Worm (Caenorhabditis elegans) whole organism, L4 larva: ENCODE results near the gene F13C5.2.

Experiments
- F10B5.3 ChIP-seq: sonication (generic microtip); optimal IDR thresholded peaks from 2 replicates; lab custom pipeline; 2016; ENCODE audit warnings: mild to moderate bottlenecking, missing genetic modification characterization, missing compliant biosample characterization
- F37D6.2 ChIP-seq: sonication (generic microtip); optimal IDR thresholded peaks from 2 replicates; lab custom pipeline; 2016; ENCODE audit warnings: mild to moderate bottlenecking, missing genetic modification characterization, missing compliant biosample characterization
- F49E8.2 ChIP-seq: sonication (generic microtip); optimal IDR thresholded peaks from 2 replicates; lab custom pipeline; 2016; ENCODE audit warnings: missing compliant biosample characterization, mild to moderate bottlenecking, missing genetic modification characterization, borderline replicate concordance
- ZK546.5 ChIP-seq, 2 experiments: sonication (generic microtip); optimal IDR thresholded peaks; 2 replicates each; lab custom pipeline; 2017; ENCODE audit warnings: missing biosample characterization in 2 of 2, missing genetic modification characterization in 2 of 2
- aha-1 ChIP-seq: fragments of 150-350 bp; peaks from one replicate; lab custom pipeline; 2014; ENCODE audit warnings: missing biosample characterization, missing genetic modification characterization
- aly-2 ChIP-seq: sonication (generic microtip); optimal IDR thresholded peaks from 2 replicates; lab custom pipeline; 2018; ENCODE audit warnings: missing biosample characterization, missing genetic modification characterization
- ceh-20 ChIP-seq: fragments of 200-800 bp; sonication (Bioruptor generic); IDR thresholded peaks from 2 replicates; pipeline ENCODE4 v1.3.6; 2022; ENCODE audit warnings: missing genetic modification reagents, missing genetic modification characterization, missing compliant biosample characterization
- ceh-44 ChIP-seq: fragments of 200-800 bp; sonication (Bioruptor generic); IDR thresholded peaks from 2 replicates; pipeline ENCODE4 v1.3.6; 2022; ENCODE audit warnings: missing genetic modification reagents, missing genetic modification characterization, missing compliant biosample characterization
- ceh-82 ChIP-seq: sonication (generic microtip); optimal IDR thresholded peaks from 2 replicates; lab custom pipeline; 2017; ENCODE audit warnings: missing biosample characterization, missing genetic modification characterization
- ctbp-1 ChIP-seq: fragments of 200-800 bp; sonication (Bioruptor generic); IDR thresholded peaks from 2 replicates; pipeline ENCODE4 v1.3.6; 2022; ENCODE audit warnings: missing genetic modification reagents, missing genetic modification characterization, missing compliant biosample characterization
- daf-19 ChIP-seq: fragments of 200-800 bp; sonication (Bioruptor generic); conservative IDR thresholded peaks from 2 replicates; pipeline ENCODE4 v1.3.6; 2022; ENCODE audit warnings: missing genetic modification characterization, missing compliant biosample characterization
- dve-1 ChIP-seq: sonication (generic microtip); optimal IDR thresholded peaks from 2 replicates; lab custom pipeline; 2017; ENCODE audit warnings: antibody characterized with exemption, mild to moderate bottlenecking, missing genetic modification characterization, missing compliant biosample characterization; ENCODE audit not compliant: insufficient read depth
- fkh-10 ChIP-seq: fragments of 150-350 bp; optimal IDR thresholded peaks from 2 replicates; lab custom pipeline; 2014; ENCODE audit warnings: missing biosample characterization, missing genetic modification reagents, missing genetic modification characterization
- fos-1 ChIP-seq: fragments of 150-350 bp; optimal IDR thresholded peaks from 2 replicates; lab custom pipeline; 2014; ENCODE audit warnings: missing biosample characterization, missing genetic modification characterization
- gei-8 ChIP-seq: fragments of 200-800 bp; sonication (Bioruptor generic); optimal IDR thresholded peaks from 2 replicates; lab custom pipeline; 2018; ENCODE audit warnings: mild to moderate bottlenecking, missing genetic modification characterization, missing compliant biosample characterization
- hmg-1.1 ChIP-seq: fragments of 200-800 bp; sonication (Bioruptor generic); IDR thresholded peaks from 2 replicates; pipeline ENCODE4 v1.3.6; 2022; ENCODE audit warnings: missing genetic modification reagents, missing genetic modification characterization, missing compliant biosample characterization
- lin-1 ChIP-seq: fragments of 200-800 bp; sonication (Bioruptor generic); IDR thresholded peaks from 2 replicates; pipeline ENCODE4 v1.3.6; 2022; ENCODE audit warnings: missing genetic modification reagents, missing genetic modification characterization, missing compliant biosample characterization
- nhr-10 ChIP-seq: fragments of 150-350 bp; optimal IDR thresholded peaks from 2 replicates; lab custom pipeline; 2014; ENCODE audit warnings: missing biosample characterization, missing genetic modification characterization
- nhr-111 ChIP-seq: fragments of 200-800 bp; sonication (Bioruptor generic); optimal IDR thresholded peaks from 2 replicates; lab custom pipeline; 2018; ENCODE audit warnings: mild to moderate bottlenecking, missing genetic modification characterization, missing compliant biosample characterization
- nhr-237 ChIP-seq: sonication (generic microtip); optimal IDR thresholded peaks from 2 replicates; lab custom pipeline; 2017; ENCODE audit warnings: missing biosample characterization, missing genetic modification characterization
- nhr-25 ChIP-seq: sonication (generic microtip); optimal IDR thresholded peaks from 2 replicates; lab custom pipeline; 2017; ENCODE audit warnings: missing genetic modification characterization, mild to moderate bottlenecking, missing compliant biosample characterization, antibody characterized with exemption, moderate library complexity, borderline replicate concordance; ENCODE audit not compliant: insufficient read depth
- nhr-28 ChIP-seq: fragments of 150-350 bp; optimal IDR thresholded peaks from 2 replicates; lab custom pipeline; 2014; ENCODE audit warnings: missing biosample characterization, missing genetic modification characterization
- nhr-41 ChIP-seq: fragments of 200-800 bp; sonication (Bioruptor generic); IDR thresholded peaks from 2 replicates; pipeline ENCODE4 v1.3.6; 2022; ENCODE audit warnings: missing genetic modification reagents, missing genetic modification characterization, missing compliant biosample characterization
- nhr-48 ChIP-seq: sonication (generic microtip); optimal IDR thresholded peaks from 2 replicates; lab custom pipeline; 2016; ENCODE audit warnings: mild to moderate bottlenecking, missing genetic modification characterization, missing compliant biosample characterization
- nhr-6 ChIP-seq: fragments of 150-350 bp; optimal IDR thresholded peaks from 2 replicates; lab custom pipeline; 2014; ENCODE audit warnings: missing biosample characterization, missing genetic modification characterization
- pha-4 ChIP-seq, 2 experiments: fragments of 150-350 bp in 1 of 2; fragments of 200-800 bp in 1 of 2; sonication (Bioruptor generic) in 1 of 2; IDR thresholded peaks in 1 of 2; optimal IDR thresholded peaks in 1 of 2; 2 replicates each; pipeline versions ENCODE4 v1.3.6 to Lab custom; 2014 to 2022; ENCODE audit warnings: missing genetic modification characterization in 2 of 2, missing genetic modification reagents in 2 of 2, missing biosample characterization in 1 of 2, missing compliant biosample characterization in 1 of 2
- spr-3 ChIP-seq: fragments of 200-800 bp; sonication (Bioruptor generic); optimal IDR thresholded peaks from 2 replicates; lab custom pipeline; 2018; ENCODE audit warnings: mild to moderate bottlenecking, missing genetic modification characterization, missing compliant biosample characterization
- tag-97 ChIP-seq: fragments of 200-800 bp; sonication (Bioruptor generic); IDR thresholded peaks from 2 replicates; pipeline ENCODE4 v1.3.6; 2022; ENCODE audit warnings: missing genetic modification characterization, missing compliant biosample characterization
- unc-62 ChIP-seq, 3 experiments: fragments of 150-350 bp in 1 of 3; sonication (generic microtip); optimal IDR thresholded peaks in 2 of 3; peaks in 1 of 3; 1 replicate in 1 of 3; 2 replicates in 2 of 3; lab custom pipeline; 2014 to 2017; ENCODE audit warnings: missing biosample characterization in 3 of 3, missing genetic modification characterization in 3 of 3, missing genetic modification reagents in 3 of 3, missing genotype in 1 of 3
- ztf-11 ChIP-seq: fragments of 150-350 bp; optimal IDR thresholded peaks from 2 replicates; lab custom pipeline; 2014; ENCODE audit warnings: missing biosample characterization, missing genetic modification characterization
- ztf-7 ChIP-seq: fragments of 150-350 bp; optimal IDR thresholded peaks from 2 replicates; lab custom pipeline; 2014; ENCODE audit warnings: missing biosample characterization, missing genetic modification characterization

F13C5.2 gene

DNA sequence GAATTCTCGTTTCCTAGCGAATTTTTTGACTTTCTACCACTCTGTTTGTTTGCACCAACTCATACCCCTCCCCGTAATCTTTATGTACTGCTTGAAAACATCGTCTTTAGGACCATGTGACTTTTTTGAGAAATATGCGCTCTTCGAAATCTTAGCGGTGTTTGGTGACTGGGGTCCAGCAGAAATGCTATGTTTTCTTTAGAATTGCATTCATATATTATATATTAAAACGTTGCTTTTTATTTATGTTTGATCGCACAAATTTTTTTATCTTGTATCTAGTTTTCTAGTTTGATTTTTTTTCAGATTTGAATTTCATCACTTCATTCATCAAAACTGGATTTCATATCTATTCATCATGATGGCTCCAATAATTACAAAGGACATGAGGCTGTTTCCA is 8.1 kb downstream of the F13C5.2 start, which contains the start of gene F13C5.1:
F13C5.1 (plus strand) TSS at position 301 of the 400 bp plus-strand sequence.
- TF ChIP-seq ctbp-1 (no peak), ceh-82 (tag; lab: Kevin White, UChicago) (no peak), dve-1 (tag; lab: Kevin White, UChicago) (no peak), ceh-44 (GFP tag; lab: Robert Waterston, UW) (no peak), lin-1 (GFP tag; lab: Robert Waterston, UW) (no peak), nhr-237 (tag; lab: Kevin White, UChicago) (no peak)
- TF ChIP-seq, all 104 proteins: peak for 0

DNA sequence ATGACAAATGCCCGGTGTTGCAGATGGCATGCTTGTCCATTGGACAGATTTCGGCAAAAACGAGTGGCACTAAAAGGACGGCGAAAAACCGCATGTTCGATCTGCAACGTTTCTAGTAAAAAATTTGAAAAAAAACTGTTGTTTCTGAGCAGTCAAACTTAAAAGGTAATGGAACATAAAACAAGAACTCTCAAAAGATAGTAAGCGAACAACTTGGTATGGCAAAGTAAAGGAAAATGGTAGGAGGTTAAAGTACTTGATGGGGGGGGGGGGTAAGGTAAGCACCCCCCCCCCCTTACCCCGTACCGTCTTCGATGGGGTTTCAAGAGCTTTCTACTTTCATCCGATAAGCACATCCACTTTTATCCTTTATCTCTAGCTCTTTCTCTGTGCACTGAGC is 14.6 kb downstream of the F13C5.2 start, which contains the start of gene F13C5.5:
F13C5.5 (minus strand) TSS at position 101 of the 400 bp plus-strand sequence.
- no peak for TF ChIP-seq nhr-10 (tag; lab: Kevin White, UChicago)
- TF ChIP-seq F49E8.2 (tag; lab: Kevin White, UChicago), result no peak
- no peak for TF ChIP-seq pha-4 (GFP tag; IDR thresholded peaks at IDR 0.05; lab: Robert Waterston, UW)
- no peak for TF ChIP-seq pha-4 (tag; optimal IDR thresholded peaks at IDR 0.05; lab: Kevin White, UChicago)
- TF ChIP-seq nhr-25, result no peak
- no peak for TF ChIP-seq F10B5.3 (tag; lab: Kevin White, UChicago)
- TF ChIP-seq nhr-6 (tag; lab: Kevin White, UChicago), result no peak
- no peak for TF ChIP-seq unc-62 (GFP tag; optimal IDR thresholded peaks at IDR 0.05 in 1 of 2; lab: Kevin White, UChicago)
- no peak for TF ChIP-seq unc-62 (tag; optimal IDR thresholded peaks at IDR 0.05; lab: Kevin White, UChicago)
- TF ChIP-seq hmg-1.1, result no peak
- TF ChIP-seq gei-8 (GFP tag; lab: Kevin White, UChicago), result no peak
- no peak for TF ChIP-seq tag-97 (GFP tag; lab: Robert Waterston, UW)
- no peak for TF ChIP-seq aly-2 (tag; lab: Kevin White, UChicago)
- no peak for TF ChIP-seq F37D6.2 (tag; lab: Kevin White, UChicago)
- no peak for TF ChIP-seq nhr-41
- no peak for TF ChIP-seq fos-1 (tag; lab: Kevin White, UChicago)
- TF ChIP-seq aha-1 (tag; lab: Kevin White, UChicago), result no peak

DNA sequence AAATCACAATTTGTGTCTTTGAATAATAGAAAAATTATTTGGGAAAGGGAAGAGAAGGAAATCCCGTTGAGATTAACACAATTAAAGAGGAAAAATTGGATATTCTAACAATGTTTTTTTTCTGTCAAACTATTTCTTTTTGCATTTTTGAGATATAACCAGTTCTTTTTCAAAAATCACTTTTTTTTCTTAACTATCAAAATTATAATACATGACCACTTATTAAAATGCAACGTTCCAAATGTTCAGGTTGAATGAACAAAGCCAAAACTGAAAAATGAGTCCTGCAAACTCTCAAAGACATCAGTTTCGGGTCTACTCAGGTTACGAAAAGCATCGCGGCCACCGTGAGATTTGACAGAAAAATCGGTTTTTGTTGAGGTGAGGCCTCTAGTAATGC is 15.8 kb downstream of the F13C5.2 start:
- TF ChIP-seq aha-1 (tag; lab: Kevin White, UChicago) (peak; percentile 92), F37D6.2 (tag; lab: Kevin White, UChicago) (no peak), ceh-20 (GFP tag; lab: Robert Waterston, UW) (no peak), F10B5.3 (tag; lab: Kevin White, UChicago) (no peak), nhr-28 (tag; lab: Kevin White, UChicago) (no peak)

DNA sequence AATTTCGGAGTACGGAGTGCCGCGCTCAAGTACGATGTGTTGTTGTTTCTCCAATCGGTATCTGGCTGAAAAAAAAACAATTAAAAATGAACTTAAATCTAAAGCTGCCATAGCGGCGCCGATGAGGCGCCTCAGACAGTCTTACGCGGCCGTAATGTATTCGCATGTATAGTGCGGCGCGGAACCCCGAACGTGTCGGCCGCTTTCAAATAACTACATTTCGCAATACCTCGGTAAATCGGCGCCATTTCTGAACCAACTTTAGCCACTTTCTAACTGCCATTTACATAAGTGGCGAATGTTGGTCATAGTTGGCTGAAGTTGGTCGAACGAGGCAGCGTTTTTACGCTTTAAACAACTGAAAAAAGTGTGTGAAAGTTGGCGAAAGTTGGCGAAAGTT is 19.0 kb downstream of the F13C5.2 start:
- TF ChIP-seq daf-19 (GFP tag; lab: Robert Waterston, UW) (no peak), ztf-7 (tag; lab: Kevin White, UChicago) (no peak), F10B5.3 (tag; lab: Kevin White, UChicago) (no peak), nhr-111 (GFP tag; lab: Kevin White, UChicago) (no peak), fkh-10 (no peak), nhr-48 (tag; lab: Kevin White, UChicago) (no peak), ZK546.5 (tag; optimal IDR thresholded peaks at IDR 0.05; lab: Kevin White, UChicago) (no peak), spr-3 (GFP tag; lab: Kevin White, UChicago) (no peak)

DNA sequence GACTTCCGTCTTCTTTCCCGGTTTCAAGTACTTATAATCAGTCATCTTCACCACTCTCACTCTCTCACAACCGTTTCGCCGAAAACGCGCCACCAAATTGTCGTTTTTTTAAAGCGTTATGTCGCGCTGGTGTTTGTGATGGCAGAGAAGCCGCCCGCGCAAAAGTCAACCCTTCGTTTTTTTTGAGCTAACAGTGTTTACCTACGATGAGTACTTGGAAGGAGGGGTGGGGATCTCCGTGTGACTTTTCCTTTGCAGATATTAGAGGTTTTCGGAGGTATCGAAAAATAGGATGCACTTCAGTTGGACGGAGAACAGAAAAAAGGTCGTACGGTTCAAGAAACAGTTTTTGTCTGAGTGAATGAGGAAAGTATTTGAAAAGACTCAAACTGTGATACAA is 24.0 kb downstream of the F13C5.2 start:
- TF ChIP-seq unc-62 (GFP tag; optimal IDR thresholded peaks at IDR 0.05 in 1 of 2; lab: Kevin White, UChicago) (peak in 1 of 2 experiments; percentile 9), unc-62 (tag; optimal IDR thresholded peaks at IDR 0.05; lab: Kevin White, UChicago) (no peak), ztf-11 (tag; lab: Kevin White, UChicago) (no peak)
